Fruit fly (Drosophila melanogaster) whole organism, pupa: ENCODE measurements around the gene Tbcd.

Source experiments
- CG10348 ChIP-seq: fragments of 200-800 bp; sonication (Bioruptor generic); IDR thresholded peaks from 2 replicates; pipeline ENCODE4 v1.3.6; 2022; ENCODE audit warnings: missing biosample characterization, missing genetic modification characterization
- CG12605 ChIP-seq: fragments of 200-800 bp; sonication (Bioruptor generic); IDR thresholded peaks from 2 replicates; pipeline ENCODE4 v1.3.6; 2022; ENCODE audit warnings: missing biosample characterization, missing genetic modification characterization
- CG13204 ChIP-seq: fragments of 200-800 bp; sonication (Bioruptor generic); optimal IDR thresholded peaks from 2 replicates; lab custom pipeline; 2018; ENCODE audit warnings: missing biosample characterization, mild to moderate bottlenecking, missing genetic modification characterization, moderate library complexity
- CG14655 ChIP-seq: fragments of 200-800 bp; sonication (Bioruptor generic); optimal IDR thresholded peaks from 3 replicates; lab custom pipeline; 2017; ENCODE audit warnings: mild to moderate bottlenecking, missing biosample characterization, missing genetic modification reagents, missing genetic modification characterization
- CG15710 ChIP-seq: fragments of 200-800 bp; sonication (Bioruptor generic); optimal IDR thresholded peaks from 2 replicates; lab custom pipeline; 2018; ENCODE audit warnings: missing biosample characterization, mild to moderate bottlenecking, missing genetic modification characterization, moderate library complexity
- CG17806 ChIP-seq: fragments of 200-800 bp; sonication (Bioruptor generic); optimal IDR thresholded peaks from 2 replicates; lab custom pipeline; 2018; ENCODE audit warnings: missing biosample characterization, mild to moderate bottlenecking, missing genetic modification characterization, moderate library complexity
- CG32121 ChIP-seq: fragments of 200-800 bp; sonication (Bioruptor generic); IDR thresholded peaks from 2 replicates; pipeline ENCODE4 v1.3.6; 2022; ENCODE audit warnings: missing biosample characterization, missing genetic modification characterization
- CG34367 ChIP-seq: fragments of 200-800 bp; sonication (Bioruptor generic); optimal IDR thresholded peaks from 2 replicates; lab custom pipeline; 2018; ENCODE audit warnings: missing biosample characterization, mild to moderate bottlenecking, missing genetic modification characterization
- CG4496 ChIP-seq: fragments of 200-800 bp; sonication (Bioruptor generic); IDR thresholded peaks from 3 replicates; pipeline ENCODE4 v1.3.6; 2022; ENCODE audit warnings: missing biosample characterization, missing genetic modification characterization
- CG8159 ChIP-seq: fragments of 200-800 bp; sonication (Bioruptor generic); optimal IDR thresholded peaks from 3 replicates; lab custom pipeline; 2018; ENCODE audit warnings: missing biosample characterization, mild to moderate bottlenecking, missing genetic modification characterization, moderate library complexity
- CG8301 ChIP-seq: fragments of 200-800 bp; sonication (Bioruptor generic); optimal IDR thresholded peaks from 2 replicates; lab custom pipeline; 2018; ENCODE audit warnings: missing biosample characterization, mild to moderate bottlenecking, missing genetic modification characterization
- CG9948 ChIP-seq: fragments of 200-800 bp; sonication (Bioruptor generic); optimal IDR thresholded peaks from 2 replicates; lab custom pipeline; 2018; ENCODE audit warnings: missing biosample characterization, mild to moderate bottlenecking, missing genetic modification characterization, moderate library complexity
- D1 ChIP-seq: fragments of 200-800 bp; sonication (Bioruptor generic); optimal IDR thresholded peaks from 2 replicates; lab custom pipeline; 2018; ENCODE audit warnings: missing biosample characterization, mild to moderate bottlenecking, missing genetic modification characterization, moderate library complexity
- EcR ChIP-seq: fragments of 200-800 bp; sonication (Bioruptor generic); optimal IDR thresholded peaks from 3 replicates; lab custom pipeline; 2019; ENCODE audit warnings: missing biosample characterization, missing genetic modification characterization, mild to moderate bottlenecking, moderate library complexity, missing genetic modification reagents
- Ets98B ChIP-seq: fragments of 200-800 bp; sonication (Bioruptor generic); IDR thresholded peaks from 2 replicates; pipeline ENCODE4 v1.3.6; 2022; ENCODE audit warnings: missing biosample characterization, missing genetic modification characterization
- Pif1A ChIP-seq: fragments of 200-800 bp; sonication (Bioruptor generic); optimal IDR thresholded peaks from 3 replicates; lab custom pipeline; 2016; ENCODE audit warnings: missing biosample characterization, missing genetic modification characterization
- Pif1B ChIP-seq: fragments of 200-800 bp; sonication (Bioruptor generic); optimal IDR thresholded peaks from 3 replicates; lab custom pipeline; 2016; ENCODE audit warnings: missing biosample characterization, missing genetic modification characterization
- Snoo ChIP-seq: fragments of 200-800 bp; sonication (Bioruptor generic); optimal IDR thresholded peaks from 3 replicates; lab custom pipeline; 2017; ENCODE audit warnings: missing biosample characterization, mild to moderate bottlenecking, missing genetic modification characterization, inconsistent platforms
- fd96Ca ChIP-seq: fragments of 200-800 bp; sonication (Bioruptor generic); IDR thresholded peaks from 3 replicates; pipeline ENCODE4 v1.3.6; 2022; ENCODE audit warnings: missing biosample characterization, missing genetic modification characterization
- gl ChIP-seq: fragments of 200-800 bp; sonication (Bioruptor generic); optimal IDR thresholded peaks from 2 replicates; lab custom pipeline; 2018; ENCODE audit warnings: missing biosample characterization, mild to moderate bottlenecking, missing genetic modification characterization
- rn ChIP-seq: fragments of 200-800 bp; sonication (Bioruptor generic); IDR thresholded peaks from 2 replicates; pipeline ENCODE4 v1.3.6; 2022; ENCODE audit warnings: missing biosample characterization, missing genetic modification characterization

Gene Tbcd

dm6 chr2L:2147208-2147607, at the start of gene Tbcd, which contains the start of gene CG11723:
Tbcd (plus strand) TSS chr2L:2147518.
CG11723 (minus strand) TSS chr2L:2147275.
- TF ChIP-seq fd96Ca (GFP tag; lab: Robert Waterston, UW) (peak; percentile 94), Snoo (peak; percentile 92), Pif1B (GFP tag; lab: Kevin White, UChicago) (no peak), EcR (no peak), CG4496 (peak; percentile 97), gl (peak; percentile 81), rn (GFP tag; lab: Robert Waterston, UW) (peak; percentile 86), CG34367 (tag; lab: Kevin White, UChicago) (peak; percentile 91), CG13204 (no peak), CG32121 (peak; percentile 93), Pif1A (GFP tag; lab: Kevin White, UChicago) (no peak), CG8301 (tag; lab: Kevin White, UChicago) (peak; percentile 92), Ets98B (GFP tag; lab: Robert Waterston, UW) (peak; percentile 95), CG8159 (tag; lab: Kevin White, UChicago) (peak; percentile 91), CG12605 (GFP tag; lab: Robert Waterston, UW) (peak; percentile 95), CG10348 (GFP tag; lab: Robert Waterston, UW) (peak; percentile 85), CG14655 (GFP tag; lab: Kevin White, UChicago) (no peak), D1 (tag; lab: Kevin White, UChicago) (no peak), CG17806 (tag; lab: Kevin White, UChicago) (peak; percentile 99), CG9948 (tag; lab: Kevin White, UChicago) (peak; percentile 85), CG15710 (tag; lab: Kevin White, UChicago) (peak; percentile 93)

dm6 chr2L:2109746-2110145, 37.6 kb upstream of the Tbcd start, which contains the start of gene dpr3:
dpr3 (minus strand) TSS chr2L:2109878.
- TF ChIP-seq Snoo (no peak), CG15710 (tag; lab: Kevin White, UChicago) (no peak), CG14655 (GFP tag; lab: Kevin White, UChicago) (no peak), rn (GFP tag; lab: Robert Waterston, UW) (no peak), CG9948 (tag; lab: Kevin White, UChicago) (no peak), CG34367 (tag; lab: Kevin White, UChicago) (no peak), CG12605 (GFP tag; lab: Robert Waterston, UW) (no peak), fd96Ca (GFP tag; lab: Robert Waterston, UW) (no peak)
- TF ChIP-seq, all 21 proteins: peak for 0

dm6 chr2L:2110350-2110888, 36.9 kb upstream of the Tbcd start:
- TF ChIP-seq CG9948 (tag; lab: Kevin White, UChicago) (no peak), Pif1A (GFP tag; lab: Kevin White, UChicago) (no peak), D1 (tag; lab: Kevin White, UChicago) (no peak), rn (GFP tag; lab: Robert Waterston, UW) (no peak), EcR (no peak), Pif1B (GFP tag; lab: Kevin White, UChicago) (no peak), CG15710 (tag; lab: Kevin White, UChicago) (no peak), CG14655 (GFP tag; lab: Kevin White, UChicago) (no peak), CG32121 (no peak), CG8301 (tag; lab: Kevin White, UChicago) (no peak)

DNA sequence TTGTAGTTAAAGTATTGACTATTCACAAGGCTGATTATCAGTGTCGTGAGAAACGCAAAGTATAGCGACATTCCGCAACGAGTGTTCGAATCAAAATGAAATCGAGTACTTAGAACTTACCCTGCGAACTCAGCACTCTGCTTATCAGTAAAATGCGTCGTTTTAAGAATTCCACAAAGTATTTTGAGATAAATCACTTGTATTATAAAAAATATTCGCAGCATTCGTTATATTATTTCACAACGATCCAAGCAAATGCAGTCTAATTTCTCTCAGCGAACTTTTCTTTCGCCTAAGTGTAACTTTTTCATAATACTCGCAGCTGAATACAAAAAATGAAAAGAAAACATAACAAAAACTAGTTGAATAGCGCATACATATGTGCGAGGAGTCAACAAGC, 18.2 kb upstream of the Tbcd start, which contains the start of gene CG4259:
Gene CG4259, minus strand, starts transcription at position 101 of the 400 bp plus-strand sequence.
- TF ChIP-seq Ets98B (GFP tag; lab: Robert Waterston, UW) (no peak), CG15710 (tag; lab: Kevin White, UChicago) (no peak), Snoo (no peak), Pif1A (GFP tag; lab: Kevin White, UChicago) (no peak), CG13204 (no peak), CG8301 (tag; lab: Kevin White, UChicago) (no peak), Pif1B (GFP tag; lab: Kevin White, UChicago) (no peak), CG8159 (tag; lab: Kevin White, UChicago) (no peak), rn (GFP tag; lab: Robert Waterston, UW) (no peak), gl (no peak), D1 (tag; lab: Kevin White, UChicago) (no peak), CG4496 (no peak), CG32121 (no peak), CG9948 (tag; lab: Kevin White, UChicago) (no peak), CG14655 (GFP tag; lab: Kevin White, UChicago) (no peak), fd96Ca (GFP tag; lab: Robert Waterston, UW) (no peak)

DNA sequence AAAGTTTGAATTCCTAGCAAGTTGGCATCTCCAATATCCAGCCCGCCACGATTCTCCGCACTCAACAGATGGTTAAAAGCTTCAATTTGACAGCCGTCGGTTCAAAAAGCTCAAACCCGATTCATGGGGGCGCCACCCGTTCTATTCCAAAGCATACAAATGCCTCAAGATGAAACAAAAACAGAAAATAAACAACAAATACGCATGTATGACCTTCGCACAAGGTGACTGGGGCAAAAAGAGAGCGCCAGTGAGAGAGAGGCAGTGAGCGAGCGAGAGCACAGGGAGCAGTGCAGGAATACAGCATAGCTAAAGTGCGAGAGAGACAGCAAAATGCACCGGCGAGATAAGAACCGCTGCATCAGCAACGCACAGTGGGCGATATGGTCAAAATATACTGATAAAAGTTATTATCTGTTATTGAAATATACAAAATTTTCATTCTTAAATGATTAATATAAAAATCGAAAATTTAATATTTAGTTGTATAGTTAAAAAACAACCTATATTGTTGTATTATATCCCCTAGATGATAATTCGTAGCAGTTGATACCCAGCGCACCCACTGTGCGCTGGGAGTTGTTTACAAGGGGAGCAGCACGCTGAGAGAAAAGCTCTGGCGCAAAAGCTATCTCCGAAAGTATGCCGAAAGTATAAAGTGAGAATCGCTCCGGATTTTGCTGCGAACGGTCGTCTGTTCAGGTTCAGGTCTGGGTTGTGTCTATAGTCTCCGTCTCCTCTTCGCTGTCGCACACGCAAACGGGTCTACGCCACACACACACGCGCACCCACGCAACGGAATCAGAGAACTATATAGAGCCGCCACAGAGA, 16.9 kb upstream of the Tbcd start, which contains the start of gene Glyp:
Gene Glyp, plus strand, starts transcription at position 657 of the 831 bp plus-strand sequence.
- TF ChIP-seq Pif1A (GFP tag; lab: Kevin White, UChicago) (peak; percentile 96), rn (GFP tag; lab: Robert Waterston, UW) (peak; percentile 85), CG32121 (peak; percentile 98), CG14655 (GFP tag; lab: Kevin White, UChicago) (peak; percentile 98), CG12605 (GFP tag; lab: Robert Waterston, UW) (peak; percentile 83), CG13204 (peak; percentile 93), CG17806 (tag; lab: Kevin White, UChicago) (peak; percentile 96), Snoo (peak; percentile 97), gl (peak; percentile 84), CG10348 (GFP tag; lab: Robert Waterston, UW) (peak; percentile 83), CG8159 (tag; lab: Kevin White, UChicago) (peak; percentile 98), CG15710 (tag; lab: Kevin White, UChicago) (peak; percentile 97), CG9948 (tag; lab: Kevin White, UChicago) (peak; percentile 97), Ets98B (GFP tag; lab: Robert Waterston, UW) (peak; percentile 95), CG4496 (peak; percentile 94), CG8301 (tag; lab: Kevin White, UChicago) (peak; percentile 97), CG34367 (tag; lab: Kevin White, UChicago) (peak; percentile 94), D1 (tag; lab: Kevin White, UChicago) (peak; percentile 77), EcR (peak; percentile 97), Pif1B (GFP tag; lab: Kevin White, UChicago) (peak; percentile 98), fd96Ca (GFP tag; lab: Robert Waterston, UW) (peak; percentile 97)
